Fruit fly (Drosophila melanogaster) whole organism, wandering third instar larva: Measurements from ENCODE around the gene PH4alphaNE1.

ENCODE experiments used
- Mio ChIP-seq: sonication (Bioruptor generic); optimal IDR thresholded peaks from 2 replicates; lab custom pipeline; 2016; ENCODE audit warnings: missing biosample characterization, missing genetic modification characterization
- dmrt93B ChIP-seq: fragments of 200-800 bp; sonication (Bioruptor generic); optimal IDR thresholded peaks from 2 replicates; lab custom pipeline; 2018; ENCODE audit warnings: missing biosample characterization, mild to moderate bottlenecking, missing genetic modification characterization
- pan ChIP-seq: fragments of >200 bp; optimal IDR thresholded peaks from 2 replicates; lab custom pipeline; 2017
- sv ChIP-seq: fragments of 200-800 bp; sonication (Bioruptor generic); optimal IDR thresholded peaks from 3 replicates; lab custom pipeline; 2016; ENCODE audit warnings: missing biosample characterization, missing genetic modification characterization

- TF ChIP-seq dmrt93B (GFP tag; lab: Kevin White, UChicago), result no peak
- no peak for TF ChIP-seq pan (lab: Kevin White, UChicago)
- no peak for TF ChIP-seq sv (GFP tag; lab: Kevin White, UChicago)
- no peak for TF ChIP-seq Mio (GFP tag; lab: Kevin White, UChicago)
Measured at dm6 chr3R:30475910-30476309, 24.2 kb downstream of the PH4alphaNE1 start.
